Worm (Caenorhabditis elegans): Measurements from ENCODE around the gene Y62H9A.4.

Y62H9A.4 gene

ce11 chrX:11863307-11863706 lies 16.6 kb upstream of the Y62H9A.4 start, which contains the start of gene F54F7.10:
Gene F54F7.10 (plus strand): TSS chrX:11863607.
- TF ChIP-seq nhr-2 (tag; optimal IDR thresholded peaks at IDR 0.05) (no peak), nhr-237 (tag; optimal IDR thresholded peaks at IDR 0.05) (no peak), drap-1 (GFP tag; optimal IDR thresholded peaks at IDR 0.05) (no peak), nhr-76 (tag; optimal IDR thresholded peaks at IDR 0.05) (no peak), hlh-1 (tag; optimal IDR thresholded peaks at IDR 0.05) (no peak), unc-39 (tag; optimal IDR thresholded peaks at IDR 0.05) (no peak), nhr-12 (tag; optimal IDR thresholded peaks at IDR 0.05) (no peak), elt-3 (tag; optimal IDR thresholded peaks at IDR 0.05) (no peak)

ce11 chrX:11865083-11865482 lies 14.8 kb upstream of the Y62H9A.4 start, which contains the start of gene F54F7.6:
Gene F54F7.6 (plus strand): TSS chrX:11865383.
- TF ChIP-seq drap-1 (GFP tag; optimal IDR thresholded peaks at IDR 0.05) (no peak), sem-2 (GFP tag; optimal IDR thresholded peaks at IDR 0.05) (no peak), cnd-1 (tag; optimal IDR thresholded peaks at IDR 0.05) (no peak), mab-5 (tag; optimal IDR thresholded peaks at IDR 0.05) (no peak), nhr-28 (tag; optimal IDR thresholded peaks at IDR 0.05) (no peak), elt-3 (tag; optimal IDR thresholded peaks at IDR 0.05) (no peak), pha-4 (tag; optimal IDR thresholded peaks at IDR 0.05) (no peak), ceh-39 (tag; optimal IDR thresholded peaks at IDR 0.05) (no peak), lin-13 (tag; optimal IDR thresholded peaks at IDR 0.05) (no peak)

ce11 chrX:11869260-11869659 lies 10.7 kb upstream of the Y62H9A.4 start, which contains the start of gene dot-1.2:
Gene dot-1.2 (minus strand): TSS chrX:11869360.
- TF ChIP-seq nhr-76 (tag; optimal IDR thresholded peaks at IDR 0.05), result no peak
- TF ChIP-seq elt-1 (tag; optimal IDR thresholded peaks at IDR 0.05; ENCODE audit: borderline replicate concordance, insufficient read depth), result no peak
- no peak for TF ChIP-seq lsy-2 (tag; optimal IDR thresholded peaks at IDR 0.05)
- no peak for TF ChIP-seq pha-4 (tag; optimal IDR thresholded peaks at IDR 0.05)
- TF ChIP-seq zip-8 (tag; optimal IDR thresholded peaks at IDR 0.05), result no peak
- no peak for TF ChIP-seq unc-62 (GFP tag; optimal IDR thresholded peaks at IDR 0.05)
- no peak for TF ChIP-seq nhr-2 (tag; optimal IDR thresholded peaks at IDR 0.05)
- no peak for TF ChIP-seq nhr-28 (tag; optimal IDR thresholded peaks at IDR 0.05)
- no peak for TF ChIP-seq mls-2 (tag; optimal IDR thresholded peaks at IDR 0.05)
- TF ChIP-seq drap-1 (GFP tag; optimal IDR thresholded peaks at IDR 0.05), result no peak
- no peak for TF ChIP-seq nhr-237 (tag; optimal IDR thresholded peaks at IDR 0.05)
- no peak for TF ChIP-seq unc-39 (tag; optimal IDR thresholded peaks at IDR 0.05)
- TF ChIP-seq tbx-8 (GFP tag; optimal IDR thresholded peaks at IDR 0.05), result no peak
- TF ChIP-seq ceh-43 (GFP tag; optimal IDR thresholded peaks at IDR 0.05), result no peak
- TF ChIP-seq elt-3 (tag; optimal IDR thresholded peaks at IDR 0.05), result no peak

ce11 chrX:11870393-11870792 lies 9.5 kb upstream of the Y62H9A.4 start:
- TF ChIP-seq ham-2 (GFP tag; optimal IDR thresholded peaks at IDR 0.05) (no peak), hlh-1 (tag; optimal IDR thresholded peaks at IDR 0.05) (no peak), nhr-76 (tag; optimal IDR thresholded peaks at IDR 0.05) (no peak), snpc-4 (tag; optimal IDR thresholded peaks at IDR 0.05) (no peak), lsy-2 (tag; optimal IDR thresholded peaks at IDR 0.05) (no peak), unc-120 (tag; optimal IDR thresholded peaks at IDR 0.05; ENCODE audit: poor library complexity, severe bottlenecking) (no peak), ztf-11 (tag; optimal IDR thresholded peaks at IDR 0.05) (no peak), ces-1 (GFP tag; optimal IDR thresholded peaks at IDR 0.05) (no peak), lin-13 (tag; optimal IDR thresholded peaks at IDR 0.05) (no peak), drap-1 (GFP tag; optimal IDR thresholded peaks at IDR 0.05) (no peak), ceh-39 (tag; optimal IDR thresholded peaks at IDR 0.05) (no peak), cnd-1 (tag; optimal IDR thresholded peaks at IDR 0.05) (no peak), mls-2 (tag; optimal IDR thresholded peaks at IDR 0.05) (no peak), nhr-12 (tag; optimal IDR thresholded peaks at IDR 0.05) (no peak), bed-3 (GFP tag; optimal IDR thresholded peaks at IDR 0.05) (no peak)

ce11 chrX:11872210-11872609 lies 7.7 kb upstream of the Y62H9A.4 start:
- TF ChIP-seq zip-8 (tag; optimal IDR thresholded peaks at IDR 0.05) (no peak), mls-2 (tag; optimal IDR thresholded peaks at IDR 0.05) (no peak), ceh-83 (GFP tag; optimal IDR thresholded peaks at IDR 0.05) (peak; percentile 4)

- no peak for TF ChIP-seq drap-1 (GFP tag; optimal IDR thresholded peaks at IDR 0.05)
- no peak for TF ChIP-seq lin-32 (GFP tag; optimal IDR thresholded peaks at IDR 0.05)
- no peak for TF ChIP-seq unc-39 (tag; optimal IDR thresholded peaks at IDR 0.05)
- no peak for TF ChIP-seq tbx-8 (GFP tag; optimal IDR thresholded peaks at IDR 0.05)
- no peak for TF ChIP-seq mab-5 (tag; optimal IDR thresholded peaks at IDR 0.05)
- no peak for TF ChIP-seq nhr-28 (tag; optimal IDR thresholded peaks at IDR 0.05)
- TF ChIP-seq flh-1 (GFP tag; optimal IDR thresholded peaks at IDR 0.05), result no peak
- TF ChIP-seq lin-13 (tag; optimal IDR thresholded peaks at IDR 0.05), result no peak
- no peak for TF ChIP-seq blmp-1 (tag; optimal IDR thresholded peaks at IDR 0.05)
- no peak for TF ChIP-seq hlh-1 (tag; optimal IDR thresholded peaks at IDR 0.05)
- no peak for TF ChIP-seq bed-3 (GFP tag; optimal IDR thresholded peaks at IDR 0.05)
- no peak for TF ChIP-seq sptf-1 (tag; optimal IDR thresholded peaks at IDR 0.05)
- no peak for TF ChIP-seq elt-1 (tag; optimal IDR thresholded peaks at IDR 0.05; ENCODE audit: borderline replicate concordance, insufficient read depth)
- TF ChIP-seq ztf-11 (tag; optimal IDR thresholded peaks at IDR 0.05), result no peak
- no peak for TF ChIP-seq elt-3 (tag; optimal IDR thresholded peaks at IDR 0.05)
- TF ChIP-seq pha-4 (tag; optimal IDR thresholded peaks at IDR 0.05), result no peak
Observed at ce11 chrX:11875260-11875659, 4.7 kb upstream of the Y62H9A.4 start, which contains the start of gene Y62H9A.1. Gene Y62H9A.1 (plus strand): TSS chrX:11875541.

All from whole organism, mixed stage, embryonic.